Worm (Caenorhabditis elegans) whole organism, L4 larva: ENCODE data around the gene gcy-12.

ENCODE experiments used
- F37D6.2 ChIP-seq: sonication (generic microtip); optimal IDR thresholded peaks from 2 replicates; lab custom pipeline; 2016; ENCODE audit warnings: mild to moderate bottlenecking, missing genetic modification characterization, missing compliant biosample characterization
- aly-2 ChIP-seq: sonication (generic microtip); optimal IDR thresholded peaks from 2 replicates; lab custom pipeline; 2018; ENCODE audit warnings: missing biosample characterization, missing genetic modification characterization
- ama-1 ChIP-seq: fragments of 150-350 bp; optimal IDR thresholded peaks from 2 replicates; lab custom pipeline; 2014; ENCODE audit warnings: inconsistent platforms, mixed read lengths
- arid-1 ChIP-seq: fragments of 200-800 bp; sonication (Bioruptor generic); conservative IDR thresholded peaks from 2 replicates; pipeline ENCODE4 v1.3.6; 2022; ENCODE audit warnings: missing genetic modification reagents, missing genetic modification characterization, missing compliant biosample characterization
- daf-12 ChIP-seq: fragments of 150-350 bp; optimal IDR thresholded peaks from 2 replicates; lab custom pipeline; 2014; ENCODE audit warnings: missing biosample characterization, missing genetic modification reagents, missing genetic modification characterization
- egl-27 ChIP-seq: sonication (generic microtip); optimal IDR thresholded peaks from 3 replicates; lab custom pipeline; 2017; ENCODE audit warnings: missing biosample characterization, missing genetic modification reagents, missing genetic modification characterization
- lin-13 ChIP-seq: fragments of 150-350 bp; optimal IDR thresholded peaks from 2 replicates; lab custom pipeline; 2014; ENCODE audit warnings: missing biosample characterization, missing genetic modification reagents, missing genetic modification characterization
- lsy-2 ChIP-seq, 2 experiments: fragments of 150-350 bp in 1 of 2; sonication (generic microtip) in 1 of 2; optimal IDR thresholded peaks; 2 replicates each; lab custom pipeline; 2014 to 2017; ENCODE audit warnings: missing biosample characterization in 2 of 2, missing genetic modification characterization in 2 of 2
- mdl-1 ChIP-seq, 2 experiments: fragments of 150-350 bp in 1 of 2; sonication (generic microtip) in 1 of 2; optimal IDR thresholded peaks; 2 replicates each; lab custom pipeline; 2014 to 2017; ENCODE audit warnings: missing biosample characterization in 2 of 2, missing genetic modification characterization in 2 of 2
- snpc-4 ChIP-seq: fragments of 150-350 bp; optimal IDR thresholded peaks from 2 replicates; lab custom pipeline; 2014; ENCODE audit warnings: missing biosample characterization, missing genetic modification characterization
- zfp-3 ChIP-seq: fragments of 200-800 bp; sonication (Bioruptor generic); conservative IDR thresholded peaks from 2 replicates; pipeline ENCODE4 v1.3.6; 2022; ENCODE audit warnings: missing genetic modification reagents, missing genetic modification characterization, missing compliant biosample characterization

ce11 chrII:5359252-5359651 lies 47.4 kb downstream of the gcy-12 start, which contains the start of gene sec-6:
- no peak for TF ChIP-seq aly-2 (tag; lab: Kevin White, UChicago)
- TF ChIP-seq mdl-1 (tag; optimal IDR thresholded peaks at IDR 0.05; lab: Kevin White, UChicago), result no peak
- no peak for TF ChIP-seq snpc-4 (tag; lab: Kevin White, UChicago)
- TF ChIP-seq ama-1 (lab: Kevin White, UChicago), result no peak
- no peak for TF ChIP-seq F37D6.2
- no peak for TF ChIP-seq arid-1
- TF ChIP-seq egl-27, result no peak
- TF ChIP-seq daf-12, result no peak
- no peak for TF ChIP-seq lin-13 (GFP tag; lab: Kevin White, UChicago)
- no peak for TF ChIP-seq lsy-2 (tag; optimal IDR thresholded peaks at IDR 0.05; lab: Kevin White, UChicago)
- no peak for TF ChIP-seq zfp-3
